Fruit fly (Drosophila melanogaster) whole organism, prepupa: ENCODE results near the gene CG13694.

Source experiments
- Blimp-1 ChIP-seq: fragments of 200-800 bp; sonication (Bioruptor generic); optimal IDR thresholded peaks from 3 replicates; lab custom pipeline; 2017; ENCODE audit warnings: missing biosample characterization, missing genetic modification characterization, mild to moderate bottlenecking, moderate library complexity, missing genetic modification reagents
- CG11902 ChIP-seq: fragments of 200-800 bp; sonication (Bioruptor generic); optimal IDR thresholded peaks from 3 replicates; lab custom pipeline; 2016; ENCODE audit warnings: missing biosample characterization, missing genetic modification characterization
- CG15336 ChIP-seq: fragments of 200-800 bp; sonication (Bioruptor generic); IDR thresholded peaks from 2 replicates; pipeline ENCODE4 v1.3.6; 2022; ENCODE audit warnings: missing biosample characterization, missing genetic modification characterization
- CG1621 ChIP-seq: fragments of 200-800 bp; sonication (Bioruptor generic); optimal IDR thresholded peaks from 3 replicates; lab custom pipeline; 2018; ENCODE audit warnings: missing biosample characterization, mild to moderate bottlenecking, missing genetic modification characterization
- CG16779 ChIP-seq: fragments of 200-800 bp; sonication (Bioruptor generic); optimal IDR thresholded peaks from 3 replicates; lab custom pipeline; 2017; ENCODE audit warnings: missing biosample characterization, mild to moderate bottlenecking, missing genetic modification characterization
- CG31627 ChIP-seq: fragments of 200-800 bp; sonication (Bioruptor generic); optimal IDR thresholded peaks from 3 replicates; lab custom pipeline; 2016; ENCODE audit warnings: missing biosample characterization, missing genetic modification characterization
- CG34406 ChIP-seq: fragments of 200-800 bp; sonication (Bioruptor generic); optimal IDR thresholded peaks from 3 replicates; lab custom pipeline; 2016; ENCODE audit warnings: missing biosample characterization, missing genetic modification characterization
- CG3919 ChIP-seq: fragments of 200-800 bp; sonication (Bioruptor generic); optimal IDR thresholded peaks from 3 replicates; lab custom pipeline; 2016; ENCODE audit warnings: missing biosample characterization, missing genetic modification characterization
- CG4318 ChIP-seq: fragments of 200-800 bp; sonication (Bioruptor generic); optimal IDR thresholded peaks from 3 replicates; lab custom pipeline; 2017; ENCODE audit warnings: missing biosample characterization, mild to moderate bottlenecking, missing genetic modification characterization
- CG6163 ChIP-seq: fragments of 200-800 bp; sonication (Bioruptor generic); IDR thresholded peaks from 3 replicates; pipeline ENCODE4 v1.3.6; 2022; ENCODE audit warnings: missing biosample characterization, missing genetic modification characterization
- CG6276 ChIP-seq: fragments of 200-800 bp; sonication (Bioruptor generic); optimal IDR thresholded peaks from 2 replicates; lab custom pipeline; 2017; ENCODE audit warnings: missing biosample characterization, mild to moderate bottlenecking, missing genetic modification characterization
- CG6854 ChIP-seq: fragments of 200-800 bp; sonication (Bioruptor generic); optimal IDR thresholded peaks from 2 replicates; lab custom pipeline; 2017; ENCODE audit warnings: missing biosample characterization, mild to moderate bottlenecking, missing genetic modification characterization
- CG7368 ChIP-seq: fragments of 200-800 bp; sonication (Bioruptor generic); optimal IDR thresholded peaks from 3 replicates; lab custom pipeline; 2016; ENCODE audit warnings: missing biosample characterization, missing genetic modification characterization
- CG8119 ChIP-seq: fragments of 200-800 bp; sonication (Bioruptor generic); IDR thresholded peaks from 3 replicates; pipeline ENCODE4 v1.3.6; 2022; ENCODE audit warnings: missing biosample characterization, missing genetic modification characterization
- CG8319 ChIP-seq: fragments of 200-800 bp; sonication (Bioruptor generic); optimal IDR thresholded peaks from 3 replicates; lab custom pipeline; 2016; ENCODE audit warnings: missing biosample characterization, missing genetic modification characterization
- CG9139 ChIP-seq: fragments of 200-800 bp; sonication (Bioruptor generic); optimal IDR thresholded peaks from 3 replicates; lab custom pipeline; 2017; ENCODE audit warnings: missing biosample characterization, mild to moderate bottlenecking, missing genetic modification characterization
- Eip93F ChIP-seq: fragments of 200-800 bp; sonication (Bioruptor generic); optimal IDR thresholded peaks from 2 replicates; lab custom pipeline; 2016; ENCODE audit warnings: missing biosample characterization, mild to moderate bottlenecking, missing genetic modification characterization
- Gug ChIP-seq: fragments of 200-800 bp; sonication (Bioruptor generic); IDR thresholded peaks from 2 replicates; pipeline ENCODE4 v1.3.6; 2022; ENCODE audit warnings: missing biosample characterization, missing genetic modification characterization
- Hr38 ChIP-seq: sonication (Bioruptor generic); optimal IDR thresholded peaks from 2 replicates; lab custom pipeline; 2016; ENCODE audit warnings: missing biosample characterization, missing genetic modification characterization
- Met ChIP-seq: fragments of 200-800 bp; sonication (Bioruptor generic); optimal IDR thresholded peaks from 3 replicates; lab custom pipeline; 2016; ENCODE audit warnings: missing biosample characterization, missing genetic modification characterization
- Smox ChIP-seq: fragments of 200-800 bp; sonication (Bioruptor generic); optimal IDR thresholded peaks from 3 replicates; lab custom pipeline; 2016; ENCODE audit warnings: missing biosample characterization, missing genetic modification characterization
- Sox102F ChIP-seq: fragments of 200-800 bp; sonication (Bioruptor generic); optimal IDR thresholded peaks from 2 replicates; lab custom pipeline; 2016; ENCODE audit warnings: missing biosample characterization, mild to moderate bottlenecking, missing genetic modification characterization
- Sox15 ChIP-seq: fragments of 200-800 bp; sonication (Bioruptor generic); optimal IDR thresholded peaks from 3 replicates; lab custom pipeline; 2016; ENCODE audit warnings: missing biosample characterization, missing genetic modification characterization
- achi ChIP-seq: fragments of 200-800 bp; sonication (Bioruptor generic); optimal IDR thresholded peaks from 3 replicates; lab custom pipeline; 2016; ENCODE audit warnings: missing biosample characterization, missing genetic modification characterization
- cyc ChIP-seq: fragments of 200-800 bp; sonication (Bioruptor generic); optimal IDR thresholded peaks from 3 replicates; lab custom pipeline; 2016; ENCODE audit warnings: missing biosample characterization, missing genetic modification characterization
- dsx ChIP-seq: fragments of 200-800 bp; optimal IDR thresholded peaks from 3 replicates; lab custom pipeline; 2019; ENCODE audit warnings: missing biosample characterization, mild to moderate bottlenecking, missing genetic modification characterization, moderate library complexity; ENCODE audit not compliant: poor library complexity, severe bottlenecking
- eg ChIP-seq: fragments of 200-800 bp; sonication (Bioruptor generic); IDR thresholded peaks from 3 replicates; pipeline ENCODE4 v1.3.6; 2022; ENCODE audit warnings: missing biosample characterization, missing genetic modification characterization
- esn ChIP-seq: fragments of 200-800 bp; sonication (Bioruptor generic); optimal IDR thresholded peaks from 2 replicates; lab custom pipeline; 2016; ENCODE audit warnings: missing biosample characterization, mild to moderate bottlenecking, missing genetic modification characterization, moderate library complexity
- fd59A ChIP-seq: fragments of 200-800 bp; sonication (Bioruptor generic); optimal IDR thresholded peaks from 2 replicates; lab custom pipeline; 2017; ENCODE audit warnings: missing biosample characterization, mild to moderate bottlenecking, missing genetic modification characterization, missing genetic modification reagents
- fd85E ChIP-seq: fragments of 200-800 bp; sonication (Bioruptor generic); optimal IDR thresholded peaks from 3 replicates; lab custom pipeline; 2016; ENCODE audit warnings: missing biosample characterization, missing genetic modification characterization
- fkh ChIP-seq: fragments of 200-800 bp; sonication (Bioruptor generic); optimal IDR thresholded peaks from 3 replicates; lab custom pipeline; 2017; ENCODE audit warnings: missing biosample characterization, mild to moderate bottlenecking, missing genetic modification characterization, moderate library complexity
- net ChIP-seq: fragments of 200-800 bp; sonication (Bioruptor generic); optimal IDR thresholded peaks from 3 replicates; lab custom pipeline; 2016; ENCODE audit warnings: missing biosample characterization, missing genetic modification characterization
- spab ChIP-seq: fragments of 200-800 bp; sonication (Bioruptor generic); optimal IDR thresholded peaks from 2 replicates; lab custom pipeline; 2017; ENCODE audit warnings: missing biosample characterization, mild to moderate bottlenecking, missing genetic modification characterization, missing genetic modification reagents
- ss ChIP-seq, 2 experiments: fragments of 200-800 bp; sonication (Bioruptor generic); optimal IDR thresholded peaks; 2 replicates in 1 of 2; 3 replicates in 1 of 2; lab custom pipeline; 2017 to 2018; ENCODE audit warnings: mild to moderate bottlenecking in 2 of 2, missing biosample characterization in 2 of 2, missing genetic modification characterization in 2 of 2, moderate library complexity in 1 of 2
- svp ChIP-seq: fragments of 200-800 bp; sonication (Bioruptor generic); peaks from one replicate; lab custom pipeline; 2016; ENCODE audit warnings: missing biosample characterization, missing genetic modification characterization
- vri ChIP-seq: fragments of 200-800 bp; sonication (Bioruptor generic); optimal IDR thresholded peaks from 3 replicates; lab custom pipeline; 2016; ENCODE audit warnings: missing biosample characterization, mild to moderate bottlenecking, missing genetic modification characterization

Gene CG13694

DNA sequence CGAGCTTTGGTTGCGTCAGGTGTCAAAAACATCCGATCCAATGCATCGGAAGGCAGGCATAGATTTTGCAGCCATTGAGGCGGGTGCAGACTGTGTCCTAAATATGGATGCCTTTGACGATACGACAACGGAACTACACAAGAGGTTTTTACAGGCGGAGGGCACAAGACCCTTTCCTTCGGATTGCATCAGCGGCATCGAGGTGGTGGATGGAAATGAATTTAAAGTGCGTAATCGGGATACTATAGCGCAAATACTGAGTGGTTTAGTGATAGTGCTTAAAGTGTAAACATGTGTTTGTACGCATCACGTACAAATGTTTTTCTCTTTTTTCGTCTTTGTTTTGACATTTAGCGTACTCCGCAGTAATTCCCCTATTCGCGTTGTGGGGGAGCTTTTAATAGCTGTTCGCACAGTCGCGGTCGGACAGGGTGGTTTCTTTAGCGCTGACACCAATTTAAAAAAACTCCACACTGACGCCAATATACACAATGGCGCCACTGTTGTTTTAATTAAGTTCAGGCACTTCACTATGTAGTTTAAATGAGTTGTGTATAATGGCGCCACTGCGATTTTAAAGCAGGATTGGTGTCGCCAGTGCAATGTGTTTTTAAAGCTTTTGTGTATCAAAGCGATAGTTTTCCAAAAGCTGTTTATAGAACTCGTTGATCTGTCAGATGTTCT lies 43.4 kb downstream of the CG13694 start (continued):
- TF ChIP-seq Gug (GFP tag; lab: Robert Waterston, UW) (no peak), fd85E (GFP tag; lab: Kevin White, UChicago) (no peak), achi (GFP tag; lab: Kevin White, UChicago) (peak; percentile 90), CG6163 (GFP tag; lab: Robert Waterston, UW) (peak; percentile 67), vri (GFP tag; lab: Kevin White, UChicago) (no peak), Smox (GFP tag; lab: Kevin White, UChicago) (no peak), CG4318 (GFP tag; lab: Kevin White, UChicago) (no peak), svp (peak; percentile 69), esn (GFP tag; lab: Kevin White, UChicago) (peak; percentile 14), CG9139 (no peak), Sox15 (GFP tag; lab: Kevin White, UChicago) (no peak), CG34406 (GFP tag; lab: Kevin White, UChicago) (no peak), CG8319 (GFP tag; lab: Kevin White, UChicago) (no peak), Hr38 (GFP tag; lab: Kevin White, UChicago) (no peak), spab (GFP tag; lab: Kevin White, UChicago) (no peak), cyc (GFP tag; lab: Kevin White, UChicago) (peak; percentile 35), Met (peak; percentile 0), Sox102F (GFP tag; lab: Kevin White, UChicago) (peak; percentile 2), CG7368 (GFP tag; lab: Kevin White, UChicago) (no peak), CG6276 (GFP tag; lab: Kevin White, UChicago) (no peak), fd59A (GFP tag; lab: Kevin White, UChicago) (no peak), CG8119 (no peak; the same call in 2 of the 3 replicates), Eip93F (no peak), CG11902 (GFP tag; lab: Kevin White, UChicago) (no peak)

DNA sequence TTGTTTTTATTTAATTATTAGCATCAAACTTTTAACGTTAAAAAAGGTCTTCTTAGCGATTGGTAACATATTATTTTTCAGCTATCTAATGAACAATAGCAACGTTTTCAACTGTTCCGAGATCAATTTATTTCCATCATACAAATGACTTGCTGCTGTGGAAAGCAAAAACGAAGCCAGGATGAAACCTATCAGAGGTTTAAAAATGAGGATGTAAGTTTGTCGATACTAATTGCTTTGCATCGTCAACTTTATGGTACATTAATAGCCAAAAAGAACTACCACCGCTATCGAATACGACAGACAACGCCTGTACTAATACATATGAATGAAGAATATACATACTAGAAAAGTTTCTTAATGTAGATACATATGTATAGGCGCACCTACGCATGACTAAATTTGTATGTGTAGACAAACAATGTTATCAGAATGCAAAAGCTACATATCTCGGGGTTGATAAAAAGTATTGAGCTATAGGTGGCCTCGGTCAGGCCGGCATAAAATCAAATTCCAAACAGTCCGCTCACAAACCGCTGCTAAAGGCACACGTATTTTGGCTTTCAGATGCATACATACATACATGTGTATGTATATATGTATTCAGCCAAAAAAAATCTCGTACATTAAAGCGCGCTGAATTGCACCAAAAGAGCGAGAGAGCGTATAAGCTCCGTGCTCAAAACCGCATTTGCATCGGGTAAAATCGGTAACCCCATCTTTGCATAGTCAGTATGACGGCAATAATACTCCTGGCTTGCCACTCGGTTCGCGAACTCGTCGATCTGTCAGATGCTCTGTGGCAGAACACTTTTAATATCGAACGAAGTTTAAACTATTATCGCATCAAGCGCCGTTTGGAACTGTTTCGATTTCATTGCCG lies 44.2 kb downstream of the CG13694 start:
- TF ChIP-seq dsx (peak; percentile 67), ss (GFP tag; optimal IDR thresholded peaks at IDR 0.05; lab: Kevin White, UChicago) (peak in 1 of 2 experiments; percentile 53), net (GFP tag; lab: Kevin White, UChicago) (peak; percentile 7), CG1621 (peak; percentile 61), CG6276 (GFP tag; lab: Kevin White, UChicago) (no peak), CG15336 (GFP tag; lab: Robert Waterston, UW) (peak; percentile 17; the same call in 1 of the 2 replicates), CG6163 (GFP tag; lab: Robert Waterston, UW) (peak; percentile 13; the same call in 1 of the 3 replicates), CG6854 (GFP tag; lab: Kevin White, UChicago) (peak; percentile 25), CG3919 (peak; percentile 10), eg (GFP tag; lab: Robert Waterston, UW) (no peak), CG8319 (GFP tag; lab: Kevin White, UChicago) (peak; percentile 16), CG16779 (peak; percentile 22), fkh (GFP tag; lab: Kevin White, UChicago) (peak; percentile 67), Blimp-1 (GFP tag; lab: Kevin White, UChicago) (no peak), CG31627 (GFP tag; lab: Kevin White, UChicago) (no peak), vri (GFP tag; lab: Kevin White, UChicago) (peak; percentile 59)
